Worm (Caenorhabditis elegans): ENCODE results near the gene klc-1.

DNA sequence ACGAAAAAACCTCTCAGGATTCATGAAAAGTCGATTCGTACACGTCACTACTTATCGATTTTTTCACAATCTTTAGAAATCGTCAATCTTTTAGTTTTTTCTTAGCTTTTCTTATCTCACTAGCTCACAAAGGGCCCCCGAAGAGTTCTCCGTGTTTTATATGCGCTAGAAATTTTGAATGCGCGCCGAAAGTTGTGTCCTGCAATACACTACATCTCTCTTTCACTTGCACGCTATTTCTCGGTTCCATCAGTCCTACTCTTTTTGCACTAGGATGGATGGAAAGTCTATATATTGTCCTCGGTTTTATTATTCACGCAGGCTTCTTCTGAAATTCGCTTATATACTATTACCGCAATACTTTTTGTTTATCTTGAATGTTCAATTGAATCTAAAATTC lies 42.1 kb downstream of the klc-1 start:
- TF ChIP-seq elt-3 (tag; optimal IDR thresholded peaks at IDR 0.05) (no peak), pqm-1 (tag; optimal IDR thresholded peaks at IDR 0.05) (no peak), hmg-11 (tag; optimal IDR thresholded peaks at IDR 0.05) (no peak), nhr-11 (tag; optimal IDR thresholded peaks at IDR 0.05) (no peak), tbx-2 (tag; optimal IDR thresholded peaks at IDR 0.05) (no peak), ceh-16 (tag; optimal IDR thresholded peaks at IDR 0.05) (no peak), nhr-23 (tag; optimal IDR thresholded peaks at IDR 0.05) (no peak), nhr-67 (tag; optimal IDR thresholded peaks at IDR 0.05) (no peak), mml-1 (tag; optimal IDR thresholded peaks at IDR 0.05) (no peak), aly-2 (tag; optimal IDR thresholded peaks at IDR 0.05) (no peak)
